Worm (Caenorhabditis elegans) whole organism, late embryonic: ENCODE data around the gene F58E6.4.
A peak's percentile ranks its signal among the peaks of the same experiment; 100 is the strongest.

Experiments used
- F13H6.1 ChIP-seq: sonication (generic microtip); optimal IDR thresholded peaks from 2 replicates; lab custom pipeline; 2016; ENCODE audit warnings: missing genetic modification characterization, missing compliant biosample characterization
- ama-1 ChIP-seq: fragments of 150-350 bp; optimal IDR thresholded peaks from 2 replicates; lab custom pipeline; 2014
- ceh-19 ChIP-seq: fragments of 200-800 bp; sonication (Bioruptor generic); optimal IDR thresholded peaks from 2 replicates; lab custom pipeline; 2018; ENCODE audit warnings: mild to moderate bottlenecking, missing genetic modification characterization, missing compliant biosample characterization
- ceh-22 ChIP-seq: sonication (generic microtip); optimal IDR thresholded peaks from 2 replicates; lab custom pipeline; 2017; ENCODE audit warnings: missing biosample characterization, missing genetic modification characterization
- elt-2 ChIP-seq: sonication (generic microtip); optimal IDR thresholded peaks from 2 replicates; lab custom pipeline; 2016; ENCODE audit warnings: missing genetic modification reagents, missing genetic modification characterization, missing compliant biosample characterization
- ets-4 ChIP-seq: sonication (generic microtip); optimal IDR thresholded peaks from 2 replicates; lab custom pipeline; 2016; ENCODE audit warnings: missing genetic modification characterization, missing compliant biosample characterization
- nhr-11 ChIP-seq: fragments of 150-350 bp; optimal IDR thresholded peaks from 2 replicates; lab custom pipeline; 2014; ENCODE audit warnings: missing biosample characterization, missing genetic modification characterization
- pag-3 ChIP-seq: sonication (generic microtip); optimal IDR thresholded peaks from 2 replicates; lab custom pipeline; 2016; ENCODE audit warnings: missing compliant biosample characterization, missing genetic modification characterization, borderline replicate concordance
- pha-4 ChIP-seq: fragments of 150-350 bp; optimal IDR thresholded peaks from 2 replicates; lab custom pipeline; 2018; ENCODE audit warnings: missing biosample characterization, missing genetic modification reagents, missing genetic modification characterization
- pqm-1 ChIP-seq: sonication (generic microtip); optimal IDR thresholded peaks from 2 replicates; lab custom pipeline; 2016; ENCODE audit warnings: missing genetic modification characterization, missing compliant biosample characterization
- unc-3 ChIP-seq, 2 experiments: fragments of 200-800 bp in 1 of 2; sonication (Bioruptor generic) in 1 of 2; sonication (generic microtip) in 1 of 2; conservative IDR thresholded peaks in 1 of 2; optimal IDR thresholded peaks in 1 of 2; 2 replicates each; pipeline versions ENCODE4 v1.3.6 to Lab custom; 2016 to 2022; ENCODE audit warnings: missing compliant biosample characterization in 2 of 2, missing genetic modification characterization in 2 of 2, missing genetic modification reagents in 1 of 2
- unc-55 ChIP-seq: sonication (generic microtip); optimal IDR thresholded peaks from 2 replicates; lab custom pipeline; 2017; ENCODE audit warnings: missing biosample characterization, missing genetic modification reagents, missing genetic modification characterization
- ztf-16 ChIP-seq: sonication (generic microtip); optimal IDR thresholded peaks from 2 replicates; lab custom pipeline; 2017; ENCODE audit warnings: missing genetic modification characterization, missing compliant biosample characterization

- TF ChIP-seq ztf-16 (tag; lab: Kevin White, UChicago) (no peak), pag-3 (tag; lab: Kevin White, UChicago) (no peak), F13H6.1 (no peak), ceh-19 (GFP tag; lab: Kevin White, UChicago) (no peak), pqm-1 (tag; lab: Kevin White, UChicago) (no peak), unc-3 (GFP tag; conservative IDR thresholded peaks at IDR 0.05; lab: Robert Waterston, UW) (no peak), unc-3 (tag; optimal IDR thresholded peaks at IDR 0.05; lab: Kevin White, UChicago) (no peak), pha-4 (tag; lab: Kevin White, UChicago) (no peak), ceh-22 (tag; lab: Kevin White, UChicago) (no peak), ama-1 (lab: Kevin White, UChicago) (no peak), elt-2 (peak; percentile 14), unc-55 (GFP tag; lab: Kevin White, UChicago) (no peak), ets-4 (tag; lab: Kevin White, UChicago) (no peak), nhr-11 (tag; lab: Kevin White, UChicago) (no peak)
Observed at ce11 chrV:9729462-9730162, 20.6 kb downstream of the F58E6.4 start, which contains the start of the genes aagr-3 and drap-1.
